Worm (Caenorhabditis elegans) whole organism, L4 larva: ENCODE results near the gene hrde-2.

Experiments
- fos-1 ChIP-seq: fragments of 150-350 bp; optimal IDR thresholded peaks from 2 replicates; lab custom pipeline; 2014; ENCODE audit warnings: missing biosample characterization, missing genetic modification characterization
- lin-15B ChIP-seq: fragments of 150-350 bp; sonication (generic microtip); optimal IDR thresholded peaks from 3 replicates; lab custom pipeline; 2014; ENCODE audit warnings: missing biosample characterization, missing genetic modification characterization
- nhr-11 ChIP-seq: fragments of 150-350 bp; optimal IDR thresholded peaks from 2 replicates; lab custom pipeline; 2014; ENCODE audit warnings: missing biosample characterization, missing genetic modification characterization
- nhr-237 ChIP-seq: sonication (generic microtip); optimal IDR thresholded peaks from 2 replicates; lab custom pipeline; 2017; ENCODE audit warnings: missing biosample characterization, missing genetic modification characterization
- nhr-41 ChIP-seq: fragments of 200-800 bp; sonication (Bioruptor generic); IDR thresholded peaks from 2 replicates; pipeline ENCODE4 v1.3.6; 2022; ENCODE audit warnings: missing genetic modification reagents, missing genetic modification characterization, missing compliant biosample characterization
- php-3 ChIP-seq: fragments of 200-800 bp; sonication (Bioruptor generic); IDR thresholded peaks from 2 replicates; pipeline ENCODE4 v1.3.6; 2022; ENCODE audit warnings: missing genetic modification reagents, missing genetic modification characterization, missing compliant biosample characterization
- unc-62 ChIP-seq, 3 experiments: fragments of 150-350 bp in 1 of 3; sonication (generic microtip); optimal IDR thresholded peaks in 2 of 3; peaks in 1 of 3; 1 replicate in 1 of 3; 2 replicates in 2 of 3; lab custom pipeline; 2014 to 2017; ENCODE audit warnings: missing biosample characterization in 3 of 3, missing genetic modification characterization in 3 of 3, missing genetic modification reagents in 3 of 3, missing genotype in 1 of 3

DNA sequence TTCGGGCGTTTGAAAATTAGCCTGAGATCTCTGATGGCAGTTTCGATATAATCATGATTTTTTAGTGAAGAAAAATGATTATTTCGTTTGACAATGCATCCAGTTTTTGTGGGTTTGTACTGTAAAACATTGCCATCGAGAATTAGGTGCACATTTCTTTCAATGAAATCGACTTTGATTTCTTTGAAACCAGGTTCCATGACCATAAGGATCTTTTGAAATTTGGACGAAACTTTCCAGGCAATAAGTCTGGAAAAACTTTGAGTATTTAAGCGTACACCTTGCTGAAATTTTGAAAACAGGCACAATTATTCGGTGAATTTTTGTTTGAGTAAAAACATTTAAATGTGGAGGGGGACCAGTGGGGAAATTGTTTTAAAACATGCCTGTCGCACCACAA is 46.8 kb downstream of the hrde-2 start:
- TF ChIP-seq unc-62 (GFP tag; optimal IDR thresholded peaks at IDR 0.05 in 1 of 2; lab: Kevin White, UChicago) (no peak), unc-62 (tag; optimal IDR thresholded peaks at IDR 0.05; lab: Kevin White, UChicago) (no peak), lin-15B (tag; lab: Kevin White, UChicago) (no peak), fos-1 (no peak), php-3 (GFP tag; lab: Robert Waterston, UW) (no peak), nhr-41 (GFP tag; lab: Robert Waterston, UW) (no peak), nhr-11 (no peak), nhr-237 (tag; lab: Kevin White, UChicago) (no peak)
